Worm (Caenorhabditis elegans) whole organism, L4 larva: ENCODE data around the gene R13A5.15.

Experiments used
- ceh-62 ChIP-seq: sonication (generic microtip); optimal IDR thresholded peaks from 2 replicates; lab custom pipeline; 2017; ENCODE audit warnings: missing biosample characterization, missing genetic modification characterization
- ceh-82 ChIP-seq: sonication (generic microtip); optimal IDR thresholded peaks from 2 replicates; lab custom pipeline; 2017; ENCODE audit warnings: missing biosample characterization, missing genetic modification characterization
- snpc-4 ChIP-seq: fragments of 150-350 bp; optimal IDR thresholded peaks from 2 replicates; lab custom pipeline; 2014; ENCODE audit warnings: missing biosample characterization, missing genetic modification characterization
- zag-1 ChIP-seq: fragments of 150-350 bp; optimal IDR thresholded peaks from 2 replicates; lab custom pipeline; 2014; ENCODE audit warnings: missing biosample characterization, missing genetic modification characterization

ce11 chrIII:7579324-7579723 is 8.8 kb downstream of the R13A5.15 start, which contains the start of gene mfsd-6:
- TF ChIP-seq ceh-62 (tag; lab: Kevin White, UChicago) (no peak), zag-1 (tag; lab: Kevin White, UChicago) (no peak), snpc-4 (tag; lab: Kevin White, UChicago) (no peak), ceh-82 (tag; lab: Kevin White, UChicago) (no peak)
